Worm (Caenorhabditis elegans) whole organism, L4 larva: ENCODE results near the gene stc-1.

Experiments
- R02D3.7 ChIP-seq: fragments of 150-350 bp; sonication (generic microtip); optimal IDR thresholded peaks from 3 replicates; lab custom pipeline; 2014; ENCODE audit warnings: missing biosample characterization, missing genetic modification characterization
- ZK546.5 ChIP-seq, 2 experiments: sonication (generic microtip); optimal IDR thresholded peaks; 2 replicates each; lab custom pipeline; 2017; ENCODE audit warnings: missing biosample characterization in 2 of 2, missing genetic modification characterization in 2 of 2
- aly-2 ChIP-seq: sonication (generic microtip); optimal IDR thresholded peaks from 2 replicates; lab custom pipeline; 2018; ENCODE audit warnings: missing biosample characterization, missing genetic modification characterization
- attf-4 ChIP-seq: sonication (generic microtip); optimal IDR thresholded peaks from 3 replicates; lab custom pipeline; 2017; ENCODE audit warnings: missing biosample characterization, missing genetic modification characterization
- ceh-62 ChIP-seq: sonication (generic microtip); optimal IDR thresholded peaks from 2 replicates; lab custom pipeline; 2017; ENCODE audit warnings: missing biosample characterization, missing genetic modification characterization
- daf-12 ChIP-seq: fragments of 150-350 bp; optimal IDR thresholded peaks from 2 replicates; lab custom pipeline; 2014; ENCODE audit warnings: missing biosample characterization, missing genetic modification reagents, missing genetic modification characterization
- fos-1 ChIP-seq: fragments of 150-350 bp; optimal IDR thresholded peaks from 2 replicates; lab custom pipeline; 2014; ENCODE audit warnings: missing biosample characterization, missing genetic modification characterization
- lim-7 ChIP-seq: fragments of 200-800 bp; sonication (Bioruptor generic); IDR thresholded peaks from 2 replicates; pipeline ENCODE4 v1.3.6; 2022; ENCODE audit warnings: missing genetic modification characterization, missing compliant biosample characterization
- lin-39 ChIP-seq: fragments of 150-350 bp; optimal IDR thresholded peaks from 2 replicates; lab custom pipeline; 2014; ENCODE audit warnings: missing biosample characterization, missing genetic modification reagents, missing genetic modification characterization
- nhr-6 ChIP-seq: fragments of 150-350 bp; optimal IDR thresholded peaks from 2 replicates; lab custom pipeline; 2014; ENCODE audit warnings: missing biosample characterization, missing genetic modification characterization
- set-16 ChIP-seq: fragments of 200-800 bp; sonication (Bioruptor generic); IDR thresholded peaks from 2 replicates; pipeline ENCODE4 v1.3.6; 2022; ENCODE audit warnings: missing genetic modification reagents, missing genetic modification characterization, missing compliant biosample characterization
- snpc-4 ChIP-seq: fragments of 150-350 bp; optimal IDR thresholded peaks from 2 replicates; lab custom pipeline; 2014; ENCODE audit warnings: missing biosample characterization, missing genetic modification characterization
- spr-1 ChIP-seq: sonication (generic microtip); optimal IDR thresholded peaks from 2 replicates; lab custom pipeline; 2016; ENCODE audit warnings: mild to moderate bottlenecking, missing genetic modification characterization, missing compliant biosample characterization
- unc-39 ChIP-seq: sonication (generic microtip); optimal IDR thresholded peaks from 2 replicates; lab custom pipeline; 2017; ENCODE audit warnings: missing biosample characterization, missing genetic modification characterization

ce11 chrII:8612470-8612869 is 46.5 kb upstream of the stc-1 start, which contains the start of gene T22C8.1:
- TF ChIP-seq attf-4 (no peak), fos-1 (tag; lab: Kevin White, UChicago) (no peak), set-16 (no peak), aly-2 (no peak), unc-39 (tag; lab: Kevin White, UChicago) (no peak), snpc-4 (tag; lab: Kevin White, UChicago) (no peak), nhr-6 (tag; lab: Kevin White, UChicago) (no peak), spr-1 (tag; lab: Kevin White, UChicago) (no peak), daf-12 (tag; lab: Kevin White, UChicago) (no peak), R02D3.7 (tag; lab: Kevin White, UChicago) (no peak), ZK546.5 (tag; optimal IDR thresholded peaks at IDR 0.05; lab: Kevin White, UChicago) (no peak), lim-7 (GFP tag; lab: Robert Waterston, UW) (no peak), lin-39 (tag; lab: Kevin White, UChicago) (no peak), ceh-62 (tag; lab: Kevin White, UChicago) (no peak)
